Worm (Caenorhabditis elegans) whole organism, L2 larva: ENCODE data around the gene B0334.13.

Source experiments
- alr-1 ChIP-seq: fragments of 150-350 bp; optimal IDR thresholded peaks from 2 replicates; lab custom pipeline; 2014; ENCODE audit warnings: missing biosample characterization, missing genetic modification characterization
- ama-1 ChIP-seq: fragments of 150-350 bp; optimal IDR thresholded peaks from 2 replicates; lab custom pipeline; 2018; ENCODE audit warnings: inconsistent platforms
- nhr-10 ChIP-seq: sonication (generic microtip); optimal IDR thresholded peaks from 2 replicates; lab custom pipeline; 2017; ENCODE audit warnings: missing biosample characterization, missing genetic modification characterization
- nhr-129 ChIP-seq: fragments of 150-350 bp; optimal IDR thresholded peaks from 2 replicates; lab custom pipeline; 2014; ENCODE audit warnings: missing biosample characterization, missing genetic modification characterization
- nhr-237 ChIP-seq: fragments of 150-350 bp; optimal IDR thresholded peaks from 2 replicates; lab custom pipeline; 2014; ENCODE audit warnings: missing biosample characterization, missing genetic modification characterization
- nhr-6 ChIP-seq: fragments of 150-350 bp; optimal IDR thresholded peaks from 2 replicates; lab custom pipeline; 2014; ENCODE audit warnings: missing biosample characterization, missing genetic modification characterization

- TF ChIP-seq ama-1 (lab: Kevin White, UChicago) (no peak), nhr-6 (tag; lab: Kevin White, UChicago) (no peak), nhr-129 (tag; lab: Kevin White, UChicago) (no peak), nhr-237 (tag; lab: Kevin White, UChicago) (no peak), alr-1 (tag; lab: Kevin White, UChicago) (no peak), nhr-10 (no peak)
Observed at ce11 chrII:11469574-11470108, 18.5 kb upstream of the B0334.13 start, which contains the start of gene cisd-1.
